Worm (Caenorhabditis elegans) whole organism, L4 larva: Measurements from ENCODE around the gene srh-139.

Experiments
- F26F4.8 ChIP-seq: fragments of 200-800 bp; sonication (Bioruptor generic); conservative IDR thresholded peaks from 2 replicates; pipeline ENCODE4 v1.3.6; 2022; ENCODE audit warnings: missing genetic modification characterization, missing compliant biosample characterization
- F49E8.2 ChIP-seq: sonication (generic microtip); optimal IDR thresholded peaks from 2 replicates; lab custom pipeline; 2016; ENCODE audit warnings: missing compliant biosample characterization, mild to moderate bottlenecking, missing genetic modification characterization, borderline replicate concordance
- R02D3.7 ChIP-seq: fragments of 150-350 bp; sonication (generic microtip); optimal IDR thresholded peaks from 3 replicates; lab custom pipeline; 2014; ENCODE audit warnings: missing biosample characterization, missing genetic modification characterization
- Y105C5A.15 ChIP-seq: fragments of 200-800 bp; sonication (Bioruptor generic); IDR thresholded peaks from 2 replicates; pipeline ENCODE4 v1.3.6; 2022; ENCODE audit warnings: missing genetic modification characterization, missing compliant biosample characterization
- Y48G9A.11 ChIP-seq: fragments of 200-800 bp; sonication (Bioruptor generic); IDR thresholded peaks from 2 replicates; pipeline ENCODE4 v1.3.6; 2022; ENCODE audit warnings: missing genetic modification reagents, missing genetic modification characterization, missing compliant biosample characterization
- Y5F2A.4 ChIP-seq: fragments of 200-800 bp; sonication (Bioruptor generic); optimal IDR thresholded peaks from 2 replicates; lab custom pipeline; 2018; ENCODE audit warnings: mild to moderate bottlenecking, missing genetic modification characterization, missing compliant biosample characterization
- Y75B8A.6 ChIP-seq: fragments of 200-800 bp; sonication (Bioruptor generic); IDR thresholded peaks from 2 replicates; pipeline ENCODE4 v1.3.6; 2022; ENCODE audit warnings: missing genetic modification reagents, missing genetic modification characterization, missing compliant biosample characterization
- ZK337.2 ChIP-seq: fragments of 200-800 bp; sonication (Bioruptor generic); IDR thresholded peaks from 2 replicates; pipeline ENCODE4 v1.3.6; 2022; ENCODE audit warnings: missing genetic modification reagents, missing genetic modification characterization, missing compliant biosample characterization
- aly-2 ChIP-seq: sonication (generic microtip); optimal IDR thresholded peaks from 2 replicates; lab custom pipeline; 2018; ENCODE audit warnings: missing biosample characterization, missing genetic modification characterization
- ama-1 ChIP-seq: fragments of 150-350 bp; optimal IDR thresholded peaks from 2 replicates; lab custom pipeline; 2014; ENCODE audit warnings: inconsistent platforms, mixed read lengths
- attf-4 ChIP-seq: sonication (generic microtip); optimal IDR thresholded peaks from 3 replicates; lab custom pipeline; 2017; ENCODE audit warnings: missing biosample characterization, missing genetic modification characterization
- ceh-32 ChIP-seq: sonication (generic microtip); optimal IDR thresholded peaks from 2 replicates; lab custom pipeline; 2016; ENCODE audit warnings: mild to moderate bottlenecking, missing genetic modification characterization, missing compliant biosample characterization; ENCODE audit not compliant: poor library complexity
- ceh-82 ChIP-seq: sonication (generic microtip); optimal IDR thresholded peaks from 2 replicates; lab custom pipeline; 2017; ENCODE audit warnings: missing biosample characterization, missing genetic modification characterization
- ces-1 ChIP-seq: fragments of 150-350 bp; sonication (generic microtip); optimal IDR thresholded peaks from 4 replicates; lab custom pipeline; 2014; ENCODE audit warnings: missing biosample characterization, missing genetic modification reagents, missing genetic modification characterization
- daf-12 ChIP-seq: fragments of 150-350 bp; optimal IDR thresholded peaks from 2 replicates; lab custom pipeline; 2014; ENCODE audit warnings: missing biosample characterization, missing genetic modification reagents, missing genetic modification characterization
- daf-16 ChIP-seq, 3 experiments: sonication (generic microtip); optimal IDR thresholded peaks; 2 replicates each; lab custom pipeline; 2016 to 2017; ENCODE audit warnings: missing genetic modification characterization in 3 of 3, missing genetic modification reagents in 3 of 3, mild to moderate bottlenecking in 2 of 3, missing compliant biosample characterization in 2 of 3, missing biosample characterization in 1 of 3, moderate library complexity in 1 of 3
- daf-8 ChIP-seq: fragments of 200-800 bp; sonication (Bioruptor generic); IDR thresholded peaks from 2 replicates; pipeline ENCODE4 v1.3.6; 2022; ENCODE audit warnings: missing genetic modification characterization, missing compliant biosample characterization
- dmd-6 ChIP-seq: fragments of 200-800 bp; sonication (Bioruptor generic); IDR thresholded peaks from 2 replicates; pipeline ENCODE4 v1.3.6; 2022; ENCODE audit warnings: missing genetic modification reagents, missing genetic modification characterization, missing compliant biosample characterization
- dmd-9 ChIP-seq: fragments of 200-800 bp; sonication (Bioruptor generic); IDR thresholded peaks from 2 replicates; pipeline ENCODE4 v1.3.6; 2022; ENCODE audit warnings: missing genetic modification reagents, missing genetic modification characterization, missing compliant biosample characterization
- duxl-1 ChIP-seq: sonication (generic microtip); optimal IDR thresholded peaks from 2 replicates; lab custom pipeline; 2016; ENCODE audit warnings: mild to moderate bottlenecking, missing genetic modification characterization, moderate library complexity, missing compliant biosample characterization; ENCODE audit not compliant: poor library complexity
- fos-1 ChIP-seq: fragments of 150-350 bp; optimal IDR thresholded peaks from 2 replicates; lab custom pipeline; 2014; ENCODE audit warnings: missing biosample characterization, missing genetic modification characterization
- hif-1 ChIP-seq, 2 experiments: sonication (generic microtip); optimal IDR thresholded peaks; 2 replicates each; lab custom pipeline; 2016 to 2017; ENCODE audit warnings: missing compliant biosample characterization in 2 of 2, missing genetic modification characterization in 2 of 2, missing genetic modification reagents in 2 of 2, missing genotype in 2 of 2, mild to moderate bottlenecking in 1 of 2
- hlh-11 ChIP-seq: fragments of 200-800 bp; sonication (Bioruptor generic); optimal IDR thresholded peaks from 2 replicates; lab custom pipeline; 2018; ENCODE audit warnings: mild to moderate bottlenecking, missing genetic modification characterization, missing compliant biosample characterization
- lin-13 ChIP-seq: fragments of 150-350 bp; optimal IDR thresholded peaks from 2 replicates; lab custom pipeline; 2014; ENCODE audit warnings: missing biosample characterization, missing genetic modification reagents, missing genetic modification characterization
- lin-15B ChIP-seq: fragments of 150-350 bp; sonication (generic microtip); optimal IDR thresholded peaks from 3 replicates; lab custom pipeline; 2014; ENCODE audit warnings: missing biosample characterization, missing genetic modification characterization
- madf-5 ChIP-seq, 2 experiments: fragments of 200-800 bp; sonication (Bioruptor generic); IDR thresholded peaks; 2 replicates each; pipeline ENCODE4 v1.3.6; 2022; ENCODE audit warnings: missing compliant biosample characterization in 2 of 2, missing genetic modification characterization in 2 of 2
- madf-9 ChIP-seq: fragments of 200-800 bp; sonication (Bioruptor generic); conservative IDR thresholded peaks from 2 replicates; pipeline ENCODE4 v1.3.6; 2022; ENCODE audit warnings: missing genetic modification reagents, missing genetic modification characterization, missing compliant biosample characterization
- nhr-10 ChIP-seq: fragments of 150-350 bp; optimal IDR thresholded peaks from 2 replicates; lab custom pipeline; 2014; ENCODE audit warnings: missing biosample characterization, missing genetic modification characterization
- nhr-102 ChIP-seq: sonication (generic microtip); optimal IDR thresholded peaks from 2 replicates; lab custom pipeline; 2016; ENCODE audit warnings: mild to moderate bottlenecking, missing genetic modification characterization, moderate library complexity, missing compliant biosample characterization
- nhr-11 ChIP-seq: fragments of 150-350 bp; optimal IDR thresholded peaks from 2 replicates; lab custom pipeline; 2014; ENCODE audit warnings: missing biosample characterization, missing genetic modification characterization
- nhr-28 ChIP-seq: fragments of 150-350 bp; optimal IDR thresholded peaks from 2 replicates; lab custom pipeline; 2014; ENCODE audit warnings: missing biosample characterization, missing genetic modification characterization
- nhr-6 ChIP-seq: fragments of 150-350 bp; optimal IDR thresholded peaks from 2 replicates; lab custom pipeline; 2014; ENCODE audit warnings: missing biosample characterization, missing genetic modification characterization
- nhr-76 ChIP-seq: fragments of 150-350 bp; optimal IDR thresholded peaks from 2 replicates; lab custom pipeline; 2014; ENCODE audit warnings: missing biosample characterization, missing genetic modification characterization
- pha-4 ChIP-seq, 2 experiments: fragments of 150-350 bp in 1 of 2; fragments of 200-800 bp in 1 of 2; sonication (Bioruptor generic) in 1 of 2; IDR thresholded peaks in 1 of 2; optimal IDR thresholded peaks in 1 of 2; 2 replicates each; pipeline versions ENCODE4 v1.3.6 to Lab custom; 2014 to 2022; ENCODE audit warnings: missing genetic modification characterization in 2 of 2, missing genetic modification reagents in 2 of 2, missing biosample characterization in 1 of 2, missing compliant biosample characterization in 1 of 2
- php-3 ChIP-seq: fragments of 200-800 bp; sonication (Bioruptor generic); IDR thresholded peaks from 2 replicates; pipeline ENCODE4 v1.3.6; 2022; ENCODE audit warnings: missing genetic modification reagents, missing genetic modification characterization, missing compliant biosample characterization
- pqm-1 ChIP-seq: sonication (generic microtip); optimal IDR thresholded peaks from 2 replicates; lab custom pipeline; 2017; ENCODE audit warnings: missing biosample characterization, missing genetic modification characterization
- skn-1 ChIP-seq: fragments of 150-350 bp; optimal IDR thresholded peaks from 2 replicates; lab custom pipeline; 2014; ENCODE audit warnings: missing biosample characterization, missing genetic modification characterization
- snpc-4 ChIP-seq: fragments of 150-350 bp; optimal IDR thresholded peaks from 2 replicates; lab custom pipeline; 2014; ENCODE audit warnings: missing biosample characterization, missing genetic modification characterization
- spr-1 ChIP-seq: sonication (generic microtip); optimal IDR thresholded peaks from 2 replicates; lab custom pipeline; 2016; ENCODE audit warnings: mild to moderate bottlenecking, missing genetic modification characterization, missing compliant biosample characterization
- unc-130 ChIP-seq: sonication (generic microtip); optimal IDR thresholded peaks from 2 replicates; lab custom pipeline; 2016; ENCODE audit warnings: missing genetic modification reagents, missing genetic modification characterization, missing compliant biosample characterization
- unc-39 ChIP-seq: sonication (generic microtip); optimal IDR thresholded peaks from 2 replicates; lab custom pipeline; 2017; ENCODE audit warnings: missing biosample characterization, missing genetic modification characterization
- zfp-2 ChIP-seq: sonication (generic microtip); optimal IDR thresholded peaks from 2 replicates; lab custom pipeline; 2016; ENCODE audit warnings: mild to moderate bottlenecking, missing genetic modification characterization, missing compliant biosample characterization
- zfp-3 ChIP-seq: fragments of 200-800 bp; sonication (Bioruptor generic); conservative IDR thresholded peaks from 2 replicates; pipeline ENCODE4 v1.3.6; 2022; ENCODE audit warnings: missing genetic modification reagents, missing genetic modification characterization, missing compliant biosample characterization
- ztf-11 ChIP-seq: fragments of 150-350 bp; optimal IDR thresholded peaks from 2 replicates; lab custom pipeline; 2014; ENCODE audit warnings: missing biosample characterization, missing genetic modification characterization

Gene srh-139

DNA sequence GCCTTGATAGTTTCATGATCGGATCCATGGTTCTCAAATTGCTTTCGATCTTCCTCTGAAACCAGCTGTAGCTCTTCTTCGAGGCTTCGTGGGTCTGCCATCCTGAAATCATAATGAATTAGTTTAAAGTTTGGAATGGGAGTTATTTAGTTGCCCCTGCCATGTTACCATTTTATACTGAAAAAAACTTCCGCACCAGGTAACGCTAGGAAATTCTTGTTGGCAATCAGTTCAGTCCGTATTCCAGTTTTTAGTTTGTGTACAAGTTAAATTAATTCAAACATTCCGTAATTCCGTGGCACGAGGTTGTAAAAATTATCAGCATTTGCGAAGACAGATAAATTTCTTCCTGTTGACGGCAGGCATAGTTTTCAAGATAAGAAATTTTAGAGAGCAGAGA is 3.7 kb downstream of the srh-139 start, which contains the start of gene Y32B12A.5:
Y32B12A.5 (minus strand) TSS at position 101 of the 400 bp plus-strand sequence.
- TF ChIP-seq daf-12 (tag; lab: Kevin White, UChicago) (no peak), dmd-6 (peak; percentile 18; the same call in 1 of the 2 replicates), skn-1 (no peak)
- TF ChIP-seq, all 104 proteins: peak for 1

ce11 chrV:16488172-16488571 is 4.4 kb downstream of the srh-139 start, which contains the start of gene sqst-4:
sqst-4 (plus strand) TSS chrV:16488472.
- TF ChIP-seq Y105C5A.15 (GFP tag; lab: Robert Waterston, UW) (no peak), aly-2 (tag; lab: Kevin White, UChicago) (no peak), nhr-102 (tag; lab: Kevin White, UChicago) (no peak), nhr-10 (tag; lab: Kevin White, UChicago) (no peak), ceh-32 (tag; lab: Kevin White, UChicago) (no peak)

- TF ChIP-seq zfp-3, result no peak
- TF ChIP-seq zfp-2, result no peak
- TF ChIP-seq dmd-6, result peak; percentile 80; the same call in 1 of the 2 replicates
- no peak for TF ChIP-seq ztf-11
- no peak for TF ChIP-seq pha-4 (GFP tag; IDR thresholded peaks at IDR 0.05; lab: Robert Waterston, UW)
- no peak for TF ChIP-seq pha-4 (tag; optimal IDR thresholded peaks at IDR 0.05; lab: Kevin White, UChicago)
- no peak for TF ChIP-seq ZK337.2
- TF ChIP-seq pqm-1, result peak; percentile 85
- TF ChIP-seq Y5F2A.4 (GFP tag; lab: Kevin White, UChicago), result no peak
- 0 out of 2 replicates have a peak, but pooled peaks have one; percentile 34 for TF ChIP-seq php-3 (GFP tag; lab: Robert Waterston, UW)
- no peak for TF ChIP-seq nhr-76 (tag; lab: Kevin White, UChicago)
- peak; percentile 80 for TF ChIP-seq nhr-28 (tag; lab: Kevin White, UChicago)
- no peak for TF ChIP-seq hif-1 (tag; optimal IDR thresholded peaks at IDR 0.05; lab: Kevin White, UChicago)
- TF ChIP-seq madf-9 (GFP tag; lab: Robert Waterston, UW), result no peak
- TF ChIP-seq daf-16 (GFP tag; optimal IDR thresholded peaks at IDR 0.05; lab: Kevin White, UChicago), result no peak
- TF ChIP-seq daf-16 (tag; optimal IDR thresholded peaks at IDR 0.05; lab: Kevin White, UChicago), result peak; percentile 75
- TF ChIP-seq spr-1 (tag; lab: Kevin White, UChicago), result no peak
- no peak for TF ChIP-seq dmd-9 (GFP tag; lab: Robert Waterston, UW)
- no peak for TF ChIP-seq attf-4 (tag; lab: Kevin White, UChicago)
- no peak for TF ChIP-seq fos-1
- TF ChIP-seq snpc-4 (tag; lab: Kevin White, UChicago), result no peak
- TF ChIP-seq, all 104 proteins: peak for 5
These were observed 10.6 kb downstream of the srh-139 start, which contains the start of gene comt-2 for ce11 chrV:16494359-16494758. comt-2 (minus strand) TSS chrV:16494489.

DNA sequence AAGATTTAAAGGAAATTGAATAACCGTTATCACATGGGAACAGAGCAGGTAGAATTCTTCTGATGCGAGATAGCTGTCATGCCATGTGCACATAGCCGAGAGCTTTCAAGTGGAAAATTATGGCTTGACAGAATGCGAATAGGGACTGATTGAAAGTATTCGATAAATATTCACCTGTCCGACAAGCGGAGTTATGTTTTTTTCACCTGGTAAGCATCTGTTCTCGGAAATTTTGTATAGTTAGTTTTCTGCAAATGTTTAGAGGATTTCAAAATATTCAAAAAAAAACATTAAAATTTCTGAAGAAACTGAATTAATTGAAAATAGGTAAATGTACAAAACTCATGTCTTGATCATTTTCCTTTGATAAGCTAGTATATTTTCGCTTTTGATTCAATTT is 13.7 kb downstream of the srh-139 start, which contains the start of gene srh-136:
srh-136 (minus strand) TSS at position 93 of the 400 bp plus-strand sequence.
- no peak for TF ChIP-seq ama-1 (lab: Kevin White, UChicago)
- TF ChIP-seq daf-8 (GFP tag; lab: Robert Waterston, UW), result no peak

- TF ChIP-seq F26F4.8 (no peak), daf-8 (GFP tag; lab: Robert Waterston, UW) (no peak), zfp-3 (no peak), hlh-11 (tag; lab: Kevin White, UChicago) (no peak), madf-5 (GFP tag; IDR thresholded peaks at IDR 0.05; lab: Robert Waterston, UW) (no peak), duxl-1 (tag; lab: Kevin White, UChicago) (no peak), lin-15B (no peak), nhr-11 (tag; lab: Kevin White, UChicago) (no peak), Y75B8A.6 (no peak), nhr-6 (tag; lab: Kevin White, UChicago) (no peak), ceh-82 (tag; lab: Kevin White, UChicago) (no peak), unc-130 (GFP tag; lab: Kevin White, UChicago) (no peak), R02D3.7 (tag; lab: Kevin White, UChicago) (no peak), snpc-4 (tag; lab: Kevin White, UChicago) (no peak), Y48G9A.11 (GFP tag; lab: Robert Waterston, UW) (no peak), F49E8.2 (tag; lab: Kevin White, UChicago) (no peak), ces-1 (no peak), ama-1 (lab: Kevin White, UChicago) (no peak), unc-39 (tag; lab: Kevin White, UChicago) (no peak), lin-13 (no peak)
These were observed 15.2 kb downstream of the srh-139 start, which contains the start of gene F36D3.1 for ce11 chrV:16499006-16499405. F36D3.1 (plus strand) TSS chrV:16499352.
